Worm (Caenorhabditis elegans): Measurements from ENCODE around the gene col-177.

DNA sequence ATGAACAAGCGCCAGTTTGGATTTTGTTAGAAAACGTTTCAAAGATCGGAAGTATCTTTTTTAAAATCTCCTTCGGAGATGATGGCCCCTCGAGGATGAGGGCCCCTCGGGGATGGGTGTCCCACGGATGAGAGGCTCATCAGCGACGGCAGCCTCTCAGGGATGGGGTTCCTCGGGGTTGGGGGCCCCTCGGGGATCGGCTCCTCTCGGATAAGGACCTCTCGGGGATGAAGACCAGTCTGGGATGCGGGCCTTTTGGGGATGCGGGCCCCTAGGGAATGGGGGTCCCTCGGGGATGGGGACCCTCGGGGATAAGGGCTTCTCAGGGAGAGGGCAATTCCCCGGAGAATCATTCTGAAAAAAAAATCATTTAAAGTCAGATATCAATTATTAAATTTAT is 48.7 kb upstream of the col-177 start:
- TF ChIP-seq elt-3 (tag; optimal IDR thresholded peaks at IDR 0.05) (no peak), pha-4 (tag; optimal IDR thresholded peaks at IDR 0.05) (no peak), ces-1 (GFP tag; optimal IDR thresholded peaks at IDR 0.05) (no peak), blmp-1 (tag; optimal IDR thresholded peaks at IDR 0.05) (no peak)
